Fruit fly (Drosophila melanogaster) whole organism, embryonic: ENCODE data around the gene Atu.

Experiments
- Antp ChIP-seq: fragments of 200-800 bp; sonication (Bioruptor generic); optimal IDR thresholded peaks from 3 replicates; lab custom pipeline; 2016; ENCODE audit warnings: missing biosample characterization, missing genetic modification characterization
- CG10209 ChIP-seq: fragments of 200-800 bp; sonication (Bioruptor generic); optimal IDR thresholded peaks from 3 replicates; lab custom pipeline; 2017; ENCODE audit warnings: missing biosample characterization, mild to moderate bottlenecking, missing genetic modification characterization, missing genetic modification reagents
- CG10654 ChIP-seq: fragments of 200-800 bp; sonication (Bioruptor generic); optimal IDR thresholded peaks from 2 replicates; lab custom pipeline; 2016; ENCODE audit warnings: missing biosample characterization, missing genetic modification characterization
- CG10959 ChIP-seq: fragments of 200-800 bp; sonication (Bioruptor generic); IDR thresholded peaks from 2 replicates; pipeline ENCODE4 v1.3.6; 2022; ENCODE audit warnings: missing biosample characterization, missing genetic modification characterization
- CG11695 ChIP-seq: fragments of 200-800 bp; sonication (Bioruptor generic); IDR thresholded peaks from 3 replicates; pipeline ENCODE4 v1.3.6; 2022; ENCODE audit warnings: missing biosample characterization, missing genetic modification characterization
- CG12659 ChIP-seq: fragments of 200-800 bp; sonication (Bioruptor generic); optimal IDR thresholded peaks from 3 replicates; lab custom pipeline; 2017; ENCODE audit warnings: mild to moderate bottlenecking, missing biosample characterization, missing genetic modification reagents, missing genetic modification characterization
- CG12744 ChIP-seq: fragments of 200-800 bp; sonication (Bioruptor generic); optimal IDR thresholded peaks from 2 replicates; lab custom pipeline; 2016; ENCODE audit warnings: missing biosample characterization, missing genetic modification characterization
- CG13296 ChIP-seq: fragments of 200-800 bp; sonication (Bioruptor generic); optimal IDR thresholded peaks from 3 replicates; lab custom pipeline; 2018; ENCODE audit warnings: missing biosample characterization, mild to moderate bottlenecking, missing genetic modification characterization
- CG14710 ChIP-seq: fragments of 200-800 bp; sonication (Bioruptor generic); optimal IDR thresholded peaks from 3 replicates; lab custom pipeline; 2019; ENCODE audit warnings: missing biosample characterization, mild to moderate bottlenecking, missing genetic modification characterization, moderate library complexity
- CG1603 ChIP-seq: fragments of 200-800 bp; sonication (Bioruptor generic); optimal IDR thresholded peaks from 2 replicates; lab custom pipeline; 2019; ENCODE audit warnings: missing biosample characterization, mild to moderate bottlenecking, missing genetic modification characterization, moderate library complexity
- CG16779 ChIP-seq: fragments of 200-800 bp; sonication (Bioruptor generic); IDR thresholded peaks from 2 replicates; pipeline ENCODE4 v1.3.6; 2022; ENCODE audit warnings: missing biosample characterization, missing genetic modification characterization
- CG18476 ChIP-seq: fragments of 200-800 bp; sonication (Bioruptor generic); optimal IDR thresholded peaks from 2 replicates; lab custom pipeline; 2016; ENCODE audit warnings: missing biosample characterization, mild to moderate bottlenecking, missing genetic modification characterization
- CG2116 ChIP-seq: fragments of 200-800 bp; sonication (Bioruptor generic); optimal IDR thresholded peaks from 3 replicates; lab custom pipeline; 2018; ENCODE audit warnings: missing biosample characterization, mild to moderate bottlenecking, missing genetic modification characterization
- CG2120 ChIP-seq: fragments of 200-800 bp; sonication (Bioruptor generic); optimal IDR thresholded peaks from 3 replicates; lab custom pipeline; 2016; ENCODE audit warnings: missing biosample characterization, missing genetic modification characterization
- CG2889 ChIP-seq: fragments of 200-800 bp; sonication (Bioruptor generic); IDR thresholded peaks from 3 replicates; pipeline ENCODE4 v1.3.6; 2022; ENCODE audit warnings: missing biosample characterization, missing genetic modification characterization
- CG31224 ChIP-seq: fragments of 200-800 bp; sonication (Bioruptor generic); IDR thresholded peaks from 2 replicates; pipeline ENCODE4 v1.3.6; 2022; ENCODE audit warnings: missing biosample characterization, missing genetic modification characterization
- CG31365 ChIP-seq: fragments of 200-800 bp; sonication (Bioruptor generic); optimal IDR thresholded peaks from 2 replicates; lab custom pipeline; 2018; ENCODE audit warnings: missing biosample characterization, mild to moderate bottlenecking, missing genetic modification characterization
- CG3726 ChIP-seq: fragments of 200-800 bp; sonication (Bioruptor generic); IDR thresholded peaks from 3 replicates; pipeline ENCODE4, ENCODE4 v1.3.6; 2022; ENCODE audit warnings: missing biosample characterization, missing genetic modification characterization
- CG4282 ChIP-seq: fragments of 200-800 bp; sonication (Bioruptor generic); optimal IDR thresholded peaks from 2 replicates; lab custom pipeline; 2016; ENCODE audit warnings: missing biosample characterization, missing genetic modification characterization
- CG6791 ChIP-seq: fragments of 200-800 bp; sonication (Bioruptor generic); IDR thresholded peaks from 3 replicates; pipeline ENCODE4 v1.3.6; 2022; ENCODE audit warnings: missing biosample characterization, missing genetic modification characterization; ENCODE audit not compliant: partially characterized antibody
- CG7271 ChIP-seq: fragments of 200-800 bp; sonication (Bioruptor generic); optimal IDR thresholded peaks from 2 replicates; lab custom pipeline; 2018; ENCODE audit warnings: missing biosample characterization, mild to moderate bottlenecking, missing genetic modification characterization, moderate library complexity
- CG7357 ChIP-seq: fragments of 200-800 bp; sonication (Bioruptor generic); IDR thresholded peaks from 3 replicates; pipeline ENCODE4 v1.3.6; 2022; ENCODE audit warnings: missing biosample characterization, missing genetic modification characterization
- CG8944 ChIP-seq: fragments of 200-800 bp; sonication (Bioruptor generic); optimal IDR thresholded peaks from 3 replicates; lab custom pipeline; 2016; ENCODE audit warnings: missing biosample characterization, missing genetic modification characterization
- CG9727 ChIP-seq: fragments of 200-800 bp; sonication (Bioruptor generic); optimal IDR thresholded peaks from 3 replicates; lab custom pipeline; 2017; ENCODE audit warnings: missing biosample characterization, mild to moderate bottlenecking, missing genetic modification characterization
- Dad ChIP-seq: fragments of 200-800 bp; sonication (Bioruptor generic); optimal IDR thresholded peaks from 3 replicates; lab custom pipeline; 2016; ENCODE audit warnings: missing biosample characterization, missing genetic modification characterization
- Dbx ChIP-seq: fragments of 200-800 bp; sonication (Bioruptor generic); IDR thresholded peaks from 3 replicates; pipeline ENCODE4 v1.3.6; 2022; ENCODE audit warnings: missing biosample characterization, missing genetic modification characterization
- Doc2 ChIP-seq: fragments of 200-800 bp; sonication (Bioruptor generic); IDR thresholded peaks from 2 replicates; pipeline ENCODE4 v1.3.6; 2022; ENCODE audit warnings: missing biosample characterization, missing genetic modification characterization
- Doc3 ChIP-seq: fragments of 200-800 bp; sonication (Bioruptor generic); IDR thresholded peaks from 3 replicates; pipeline ENCODE4 v1.3.6; 2022; ENCODE audit warnings: missing biosample characterization, missing genetic modification characterization; ENCODE audit not compliant: partially characterized antibody
- Elba2 ChIP-seq: fragments of 200-800 bp; sonication (Bioruptor generic); optimal IDR thresholded peaks from 3 replicates; lab custom pipeline; 2016; ENCODE audit warnings: missing biosample characterization, missing genetic modification characterization
- HLH3B ChIP-seq: fragments of 200-800 bp; sonication (Bioruptor generic); IDR thresholded peaks from 2 replicates; pipeline ENCODE4 v1.3.6; 2022; ENCODE audit warnings: missing biosample characterization, missing genetic modification characterization
- Hr3 ChIP-seq: fragments of 200-800 bp; sonication (Bioruptor generic); optimal IDR thresholded peaks from 3 replicates; lab custom pipeline; 2016; ENCODE audit warnings: missing biosample characterization, missing genetic modification characterization
- Ravus ChIP-seq: fragments of 200-800 bp; sonication (Bioruptor generic); IDR thresholded peaks from 2 replicates; pipeline ENCODE4 v1.3.6; 2022; ENCODE audit warnings: missing biosample characterization, missing genetic modification characterization
- Ssrp ChIP-seq: fragments of 200-800 bp; sonication (Bioruptor generic); optimal IDR thresholded peaks from 2 replicates; lab custom pipeline; 2018; ENCODE audit warnings: missing biosample characterization, mild to moderate bottlenecking, missing genetic modification characterization, moderate library complexity
- ara ChIP-seq: fragments of 200-800 bp; sonication (Bioruptor generic); IDR thresholded peaks from 2 replicates; pipeline ENCODE4 v1.3.6; 2022; ENCODE audit warnings: missing biosample characterization, missing genetic modification characterization
- br ChIP-seq: fragments of >200 bp; optimal IDR thresholded peaks from 2 replicates; lab custom pipeline; 2017
- dpn ChIP-seq, 2 experiments: fragments of 200-800 bp; sonication (Bioruptor generic); optimal IDR thresholded peaks; 3 replicates each; lab custom pipeline; 2016; ENCODE audit warnings: missing biosample characterization in 2 of 2, missing genetic modification characterization in 2 of 2
- eve ChIP-seq, 2 experiments: fragments of >200 bp; optimal IDR thresholded peaks; 2 replicates each; lab custom pipeline; 2017; ENCODE audit warnings: missing biosample characterization in 2 of 2, missing genetic modification characterization in 2 of 2
- fd102C ChIP-seq: fragments of 200-800 bp; sonication (Bioruptor generic); optimal IDR thresholded peaks from 2 replicates; lab custom pipeline; 2018; ENCODE audit warnings: missing biosample characterization, mild to moderate bottlenecking, missing genetic modification characterization, moderate library complexity
- hkb ChIP-seq, 2 experiments: fragments of 200-800 bp in 1 of 2; fragments of >200 bp in 1 of 2; sonication (Bioruptor generic) in 1 of 2; IDR thresholded peaks in 1 of 2; optimal IDR thresholded peaks in 1 of 2; 2 replicates each; pipeline versions ENCODE4 v1.3.6 to Lab custom; 2017 to 2022; ENCODE audit warnings: missing biosample characterization in 1 of 2, missing genetic modification characterization in 1 of 2
- nom ChIP-seq: fragments of 200-800 bp; sonication (Bioruptor generic); optimal IDR thresholded peaks from 2 replicates; lab custom pipeline; 2017; ENCODE audit warnings: missing biosample characterization, missing genetic modification characterization, mild to moderate bottlenecking, moderate library complexity, missing genetic modification reagents
- oc ChIP-seq: fragments of 200-800 bp; sonication (Bioruptor generic); optimal IDR thresholded peaks from 2 replicates; lab custom pipeline; 2018; ENCODE audit warnings: missing biosample characterization, mild to moderate bottlenecking, missing genetic modification characterization, moderate library complexity
- otp ChIP-seq: fragments of 200-800 bp; sonication (Bioruptor generic); IDR thresholded peaks from 3 replicates; pipeline ENCODE4, ENCODE4 v1.3.6; 2022; ENCODE audit warnings: missing biosample characterization, missing genetic modification characterization
- pita ChIP-seq: fragments of 200-800 bp; sonication (Bioruptor generic); optimal IDR thresholded peaks from 2 replicates; lab custom pipeline; 2017; ENCODE audit warnings: missing biosample characterization, mild to moderate bottlenecking, missing genetic modification characterization
- pros ChIP-seq: fragments of 200-800 bp; sonication (Bioruptor generic); optimal IDR thresholded peaks from 3 replicates; lab custom pipeline; 2019; ENCODE audit warnings: missing biosample characterization, mild to moderate bottlenecking, missing genetic modification characterization, moderate library complexity
- ro ChIP-seq: fragments of 200-800 bp; sonication (Bioruptor generic); IDR thresholded peaks from 2 replicates; pipeline ENCODE4 v1.3.6; 2022; ENCODE audit warnings: missing biosample characterization, missing genetic modification characterization
- sc ChIP-seq, 3 experiments: fragments of >200 bp in 2 of 3; fragments of 200-800 bp in 1 of 3; sonication (Bioruptor generic) in 1 of 3; optimal IDR thresholded peaks; 2 replicates in 2 of 3; 3 replicates in 1 of 3; lab custom pipeline; 2017; ENCODE audit warnings: mild to moderate bottlenecking in 1 of 3, missing biosample characterization in 1 of 3, missing genetic modification characterization in 1 of 3, missing genetic modification reagents in 1 of 3
- stwl ChIP-seq: fragments of 200-800 bp; sonication (Bioruptor generic); optimal IDR thresholded peaks from 3 replicates; lab custom pipeline; 2018; ENCODE audit warnings: missing biosample characterization, mild to moderate bottlenecking, missing genetic modification characterization, moderate library complexity
- tgo ChIP-seq: fragments of 200-800 bp; sonication (Bioruptor generic); IDR thresholded peaks from 3 replicates; pipeline ENCODE4 v1.3.6; 2022; ENCODE audit warnings: missing biosample characterization, missing genetic modification characterization
- tup ChIP-seq: fragments of 200-800 bp; sonication (Bioruptor generic); optimal IDR thresholded peaks from 2 replicates; lab custom pipeline; 2016; ENCODE audit warnings: missing biosample characterization, mild to moderate bottlenecking, missing genetic modification characterization, moderate library complexity
- tx ChIP-seq: fragments of 200-800 bp; sonication (Bioruptor generic); optimal IDR thresholded peaks from 2 replicates; lab custom pipeline; 2016; ENCODE audit warnings: missing biosample characterization, missing genetic modification characterization
- usp ChIP-seq: fragments of >200 bp; optimal IDR thresholded peaks from 2 replicates; lab custom pipeline; 2017; ENCODE audit warnings: missing biosample characterization, missing genetic modification characterization
- zfh2 ChIP-seq: fragments of 200-800 bp; sonication (Bioruptor generic); optimal IDR thresholded peaks from 2 replicates; lab custom pipeline; 2016; ENCODE audit warnings: missing biosample characterization, missing genetic modification characterization

Gene Atu

DNA sequence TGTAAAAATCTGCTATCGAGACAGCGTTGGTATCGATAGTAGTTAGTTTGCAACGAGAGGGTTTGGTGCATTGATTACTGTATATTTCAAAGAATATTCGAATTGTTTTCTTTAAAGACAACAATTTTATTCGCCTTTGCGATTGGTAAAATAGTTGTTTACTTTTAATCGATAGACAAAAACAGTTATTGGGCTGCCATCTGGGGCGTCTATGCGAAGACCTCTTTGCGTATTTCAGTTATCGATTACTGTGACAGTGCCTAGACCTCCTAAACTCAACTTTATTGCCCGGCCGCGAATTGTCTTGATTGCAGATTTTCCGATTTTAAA is at the start of gene Atu (continued):
- TF ChIP-seq Dad (GFP tag; lab: Kevin White, UChicago) (peak; percentile 32), zfh2 (GFP tag; lab: Kevin White, UChicago) (peak; percentile 38), CG31365 (tag; lab: Kevin White, UChicago) (no peak), Elba2 (GFP tag; lab: Kevin White, UChicago) (no peak), Antp (GFP tag; lab: Kevin White, UChicago) (peak; percentile 47), eve (GFP tag; optimal IDR thresholded peaks at IDR 0.05; lab: Kevin White, UChicago) (no peak), CG16779 (GFP tag; lab: Robert Waterston, UW) (no peak), CG13296 (no peak), CG10209 (GFP tag; lab: Kevin White, UChicago) (no peak), Ssrp (no peak), CG7271 (tag; lab: Kevin White, UChicago) (no peak), stwl (tag; lab: Kevin White, UChicago) (peak; percentile 60), hkb (optimal IDR thresholded peaks at IDR 0.05; lab: Kevin White, UChicago) (peak; percentile 73), hkb (GFP tag; IDR thresholded peaks at IDR 0.05; lab: Robert Waterston, UW) (no peak), CG10959 (no peak), HLH3B (GFP tag; lab: Robert Waterston, UW) (no peak), Doc2 (no peak), CG31224 (GFP tag; lab: Robert Waterston, UW) (no peak), CG9727 (peak; percentile 32), CG12659 (GFP tag; lab: Kevin White, UChicago) (peak; percentile 74), tup (GFP tag; lab: Kevin White, UChicago) (no peak), CG12744 (GFP tag; lab: Kevin White, UChicago) (no peak), sc (optimal IDR thresholded peaks at IDR 0.05; lab: Kevin White, UChicago) (no peak), sc (GFP tag; optimal IDR thresholded peaks at IDR 0.05; lab: Kevin White, UChicago) (no peak), CG2889 (no peak), usp (GFP tag; lab: Kevin White, UChicago) (no peak), tgo (GFP tag; lab: Robert Waterston, UW) (no peak), CG18476 (GFP tag; lab: Kevin White, UChicago) (no peak), otp (GFP tag; lab: Robert Waterston, UW) (no peak), Hr3 (GFP tag; lab: Kevin White, UChicago) (peak; percentile 42), CG4282 (GFP tag; lab: Kevin White, UChicago) (no peak), CG7357 (no peak), oc (no peak), CG2120 (peak; percentile 72), fd102C (GFP tag; lab: Kevin White, UChicago) (no peak), CG3726 (GFP tag; lab: Robert Waterston, UW) (no peak), Dbx (GFP tag; lab: Robert Waterston, UW) (no peak), CG11695 (GFP tag; lab: Robert Waterston, UW) (no peak), Doc3 (peak; percentile 92), CG10654 (GFP tag; lab: Kevin White, UChicago) (no peak), nom (GFP tag; lab: Kevin White, UChicago) (no peak), tx (peak; percentile 12), CG8944 (no peak), CG14710 (tag; lab: Kevin White, UChicago) (peak; percentile 70), br (lab: Kevin White, UChicago) (no peak), Ravus (GFP tag; lab: Robert Waterston, UW) (no peak), CG2116 (peak; percentile 98), dpn (GFP tag; optimal IDR thresholded peaks at IDR 0.05; lab: Kevin White, UChicago) (peak in 1 of 2 experiments; percentile 16), CG1603 (peak; percentile 68), pros (no peak), pita (GFP tag; lab: Kevin White, UChicago) (no peak), ara (GFP tag; lab: Robert Waterston, UW) (no peak), ro (GFP tag; lab: Robert Waterston, UW) (no peak), CG6791 (GFP tag; lab: Robert Waterston, UW) (peak; percentile 84)
